Worm (Caenorhabditis elegans) whole organism, L1 larva: ENCODE results near the gene lon-1.
A peak's percentile ranks its signal among the peaks of the same experiment; 100 is the strongest.

Experiments
- C16A3.4 ChIP-seq: fragments of 150-350 bp; optimal IDR thresholded peaks from 2 replicates; lab custom pipeline; 2014; ENCODE audit warnings: missing biosample characterization, missing genetic modification characterization
- F16B12.6 ChIP-seq: fragments of 150-350 bp; optimal IDR thresholded peaks from 2 replicates; lab custom pipeline; 2014; ENCODE audit warnings: missing biosample characterization, missing genetic modification characterization
- ceh-90 ChIP-seq: sonication (generic microtip); optimal IDR thresholded peaks from 2 replicates; lab custom pipeline; 2016; ENCODE audit warnings: missing genetic modification characterization, missing compliant biosample characterization
- efl-1 ChIP-seq, 4 experiments: fragments of 150-350 bp; optimal IDR thresholded peaks in 3 of 4; peaks in 1 of 4; 1 replicate in 1 of 4; 2 replicates in 3 of 4; lab custom pipeline; 2014; ENCODE audit warnings: missing biosample characterization in 2 of 4, missing genetic modification characterization in 2 of 4, missing genetic modification reagents in 2 of 4
- egl-27 ChIP-seq, 2 experiments: fragments of 150-350 bp in 1 of 2; sonication (generic microtip); optimal IDR thresholded peaks; 3 replicates each; lab custom pipeline; 2017 to 2018; ENCODE audit warnings: missing biosample characterization in 2 of 2, missing genetic modification characterization in 2 of 2, missing genetic modification reagents in 2 of 2
- elt-2 ChIP-seq: sonication (generic microtip); optimal IDR thresholded peaks from 2 replicates; lab custom pipeline; 2016; ENCODE audit warnings: missing genetic modification characterization, mild to moderate bottlenecking, inconsistent platforms, missing compliant biosample characterization, missing genetic modification reagents
- ets-5 ChIP-seq: fragments of 200-800 bp; sonication (Bioruptor generic); IDR thresholded peaks from 2 replicates; pipeline ENCODE4 v1.3.6; 2022; ENCODE audit warnings: missing genetic modification characterization, missing compliant biosample characterization
- fkh-10 ChIP-seq: sonication (generic microtip); optimal IDR thresholded peaks from 2 replicates; lab custom pipeline; 2017; ENCODE audit warnings: missing biosample characterization, missing genetic modification reagents, missing genetic modification characterization
- fkh-8 ChIP-seq: sonication (generic microtip); optimal IDR thresholded peaks from 2 replicates; lab custom pipeline; 2016; ENCODE audit warnings: mild to moderate bottlenecking, missing genetic modification characterization, missing compliant biosample characterization
- hpl-2 ChIP-seq: fragments of 150-350 bp; optimal IDR thresholded peaks from 2 replicates; lab custom pipeline; 2014; ENCODE audit warnings: missing biosample characterization, missing genetic modification reagents, missing genetic modification characterization
- irx-1 ChIP-seq: sonication (generic microtip); optimal IDR thresholded peaks from 2 replicates; lab custom pipeline; 2016; ENCODE audit warnings: missing genetic modification characterization, missing compliant biosample characterization
- lin-35 ChIP-seq, 2 experiments: fragments of 150-350 bp; optimal IDR thresholded peaks; 2 replicates each; lab custom pipeline; 2014; ENCODE audit warnings: missing biosample characterization in 2 of 2, missing genetic modification characterization in 2 of 2, missing genetic modification reagents in 2 of 2
- mef-2 ChIP-seq: fragments of 150-350 bp; optimal IDR thresholded peaks from 2 replicates; lab custom pipeline; 2014; ENCODE audit warnings: missing biosample characterization, missing genetic modification characterization
- nhr-11 ChIP-seq: fragments of 150-350 bp; optimal IDR thresholded peaks from 2 replicates; lab custom pipeline; 2014; ENCODE audit warnings: missing biosample characterization, missing genetic modification characterization
- nhr-12 ChIP-seq: sonication (generic microtip); optimal IDR thresholded peaks from 2 replicates; lab custom pipeline; 2017; ENCODE audit warnings: missing biosample characterization, missing genetic modification characterization
- nhr-237 ChIP-seq: fragments of 150-350 bp; optimal IDR thresholded peaks from 2 replicates; lab custom pipeline; 2014; ENCODE audit warnings: missing biosample characterization, missing genetic modification characterization
- pqm-1 ChIP-seq: sonication (generic microtip); optimal IDR thresholded peaks from 3 replicates; lab custom pipeline; 2017; ENCODE audit warnings: missing biosample characterization, missing genetic modification characterization
- skn-1 ChIP-seq: fragments of 150-350 bp; optimal IDR thresholded peaks from 2 replicates; lab custom pipeline; 2014; ENCODE audit warnings: missing biosample characterization, missing genetic modification characterization
- tbx-2 ChIP-seq: sonication (generic microtip); optimal IDR thresholded peaks from 2 replicates; lab custom pipeline; 2016; ENCODE audit warnings: missing genetic modification characterization, missing compliant biosample characterization
- tlp-1 ChIP-seq: fragments of 150-350 bp; optimal IDR thresholded peaks from 2 replicates; lab custom pipeline; 2014; ENCODE audit warnings: missing biosample characterization, missing genetic modification characterization
- unc-130 ChIP-seq: fragments of 150-350 bp; optimal IDR thresholded peaks from 2 replicates; lab custom pipeline; 2017; ENCODE audit warnings: missing biosample characterization, missing genetic modification characterization, inconsistent platforms
- zip-4 ChIP-seq: fragments of 200-800 bp; sonication (Bioruptor generic); optimal IDR thresholded peaks from 2 replicates; lab custom pipeline; 2018; ENCODE audit warnings: mild to moderate bottlenecking, missing genetic modification characterization, moderate library complexity, missing compliant biosample characterization
- ztf-4 ChIP-seq: fragments of 150-350 bp; optimal IDR thresholded peaks from 2 replicates; lab custom pipeline; 2014; ENCODE audit warnings: missing biosample characterization, missing genetic modification characterization

Gene lon-1

DNA sequence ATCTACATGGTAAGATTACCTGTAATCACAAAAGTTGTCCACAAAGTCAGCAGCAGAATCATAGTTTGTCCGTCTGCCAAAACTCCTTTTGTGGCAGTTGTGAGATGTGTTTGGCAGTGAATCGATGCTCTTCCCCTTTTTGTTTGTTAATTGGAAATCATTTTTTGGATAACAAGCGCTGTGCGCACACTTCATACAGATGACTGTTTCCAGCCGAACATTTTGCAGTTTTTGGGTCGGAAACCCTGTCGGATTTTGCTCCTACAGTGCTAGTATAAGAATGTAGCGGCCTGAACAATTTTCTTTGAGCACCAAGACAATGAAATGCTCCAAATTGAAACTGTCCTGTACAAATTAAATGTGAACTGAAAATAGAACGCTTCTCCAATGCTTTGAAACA is 34.4 kb downstream of the lon-1 start, which contains the start of gene D1044.7:
Gene D1044.7, minus strand, starts transcription at position 101 of the 400 bp plus-strand sequence.
- TF ChIP-seq ztf-4 (no peak), efl-1 (optimal IDR thresholded peaks at IDR 0.05; lab: Kevin White, UChicago) (no peak), efl-1 (GFP tag; optimal IDR thresholded peaks at IDR 0.05 in 1 of 2; lab: Kevin White, UChicago) (peak in 1 of 2 experiments; percentile 42)

DNA sequence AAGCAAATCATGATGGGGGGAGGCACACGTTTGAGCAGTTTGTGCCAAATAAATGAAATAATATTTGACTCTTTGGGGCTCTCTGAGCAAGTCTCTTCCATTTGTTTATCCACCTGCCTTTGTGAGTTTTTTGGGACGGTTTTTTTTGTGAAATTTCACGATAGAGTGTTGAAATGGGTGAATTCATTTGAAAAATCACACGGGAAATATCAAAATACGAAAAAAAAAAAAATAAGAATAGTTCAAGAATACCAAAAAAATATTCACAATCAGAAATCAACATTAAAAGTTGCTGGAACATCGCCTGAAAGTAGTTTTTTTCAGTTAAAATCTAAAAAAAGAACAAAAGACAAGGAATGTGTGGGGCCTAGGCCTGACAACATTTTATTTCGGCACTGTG is 38.2 kb downstream of the lon-1 start, which contains the start of gene pqn-25:
Gene pqn-25, minus strand, starts transcription at position 101 of the 400 bp plus-strand sequence.
- no peak for TF ChIP-seq ets-5 (GFP tag; lab: Robert Waterston, UW)
- no peak for TF ChIP-seq F16B12.6 (tag; lab: Kevin White, UChicago)

DNA sequence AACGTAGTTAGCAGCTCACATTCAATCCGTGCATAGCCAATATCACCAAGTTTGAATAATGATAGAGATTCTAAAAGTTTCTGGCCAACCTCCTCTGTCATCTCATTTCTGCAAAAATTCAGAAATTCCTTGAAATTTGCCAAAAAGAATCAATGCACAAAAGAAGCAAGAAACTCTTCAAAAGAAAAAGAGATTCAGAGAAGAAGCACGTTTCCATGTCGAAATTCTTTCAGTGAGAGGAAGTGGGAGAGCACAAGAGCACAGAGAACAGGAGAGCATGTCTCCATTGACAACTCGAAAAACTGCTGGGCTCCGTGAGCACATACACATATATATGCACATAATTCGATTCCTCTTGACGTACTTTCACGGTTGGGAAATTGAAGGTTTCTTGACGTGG is 43.1 kb downstream of the lon-1 start, which contains the start of gene nekl-4:
Gene nekl-4, minus strand, starts transcription at position 101 of the 400 bp plus-strand sequence.
- peak; percentile 78 for TF ChIP-seq fkh-8 (tag; lab: Kevin White, UChicago)
- no peak for TF ChIP-seq nhr-12
- no peak for TF ChIP-seq ceh-90 (tag; lab: Kevin White, UChicago)

DNA sequence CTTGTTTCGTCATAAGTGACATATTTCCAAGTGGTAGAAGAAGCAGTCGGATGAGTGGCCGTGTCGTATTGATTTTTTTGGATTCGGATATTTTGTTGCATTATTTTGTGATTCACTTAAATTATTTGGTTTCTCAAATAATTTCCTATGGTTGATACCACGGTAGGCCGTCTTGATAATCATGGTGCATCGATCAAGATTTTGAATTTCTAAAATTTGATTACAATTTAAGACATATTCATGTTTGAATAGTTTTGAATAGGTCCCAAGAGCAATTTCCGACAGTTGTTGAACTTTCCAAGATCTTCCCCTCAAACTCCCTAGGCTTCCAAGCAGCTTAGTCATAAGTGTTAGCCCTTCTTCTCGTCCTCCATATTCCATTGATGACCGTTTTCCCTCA is 47.7 kb downstream of the lon-1 start, which contains the start of gene D1044.4:
Gene D1044.4, minus strand, starts transcription at position 101 of the 400 bp plus-strand sequence.
- TF ChIP-seq zip-4 (GFP tag; lab: Kevin White, UChicago) (no peak), pqm-1 (no peak), nhr-11 (tag; lab: Kevin White, UChicago) (no peak), fkh-10 (GFP tag; lab: Kevin White, UChicago) (no peak), egl-27 (tag; optimal IDR thresholded peaks at IDR 0.05; lab: Kevin White, UChicago) (no peak), tlp-1 (tag; lab: Kevin White, UChicago) (no peak), skn-1 (no peak), C16A3.4 (tag; lab: Kevin White, UChicago) (no peak), lin-35 (GFP tag; optimal IDR thresholded peaks at IDR 0.05; lab: Kevin White, UChicago) (no peak), tbx-2 (tag; lab: Kevin White, UChicago) (no peak), nhr-237 (no peak)

DNA sequence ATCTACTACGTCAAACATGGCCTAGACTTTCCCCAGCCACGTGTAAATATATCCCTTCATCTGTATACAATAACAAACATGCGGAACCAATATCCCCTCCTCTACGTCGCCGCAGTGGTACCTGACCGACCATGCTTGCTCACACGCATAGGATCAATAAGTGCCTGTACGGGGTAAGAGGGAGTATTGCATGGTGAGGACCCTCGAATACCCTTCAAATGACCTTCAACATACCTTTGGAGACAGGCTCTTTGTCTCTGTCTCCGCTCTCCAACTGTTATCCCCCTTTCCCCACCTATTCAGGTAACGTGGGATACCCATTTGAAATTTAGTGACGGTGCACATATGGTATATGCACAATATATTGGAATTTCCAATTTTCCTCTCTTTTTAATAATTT is 51.7 kb downstream of the lon-1 start, which contains the start of gene dex-1:
Gene dex-1, plus strand, starts transcription at position 132 of the 400 bp plus-strand sequence.
- TF ChIP-seq elt-2 (no peak), irx-1 (tag; lab: Kevin White, UChicago) (no peak), hpl-2 (GFP tag; lab: Kevin White, UChicago) (no peak), efl-1 (optimal IDR thresholded peaks at IDR 0.05; lab: Kevin White, UChicago) (no peak), efl-1 (GFP tag; optimal IDR thresholded peaks at IDR 0.05 in 1 of 2; lab: Kevin White, UChicago) (no peak), nhr-11 (tag; lab: Kevin White, UChicago) (no peak), unc-130 (no peak), tbx-2 (tag; lab: Kevin White, UChicago) (no peak), mef-2 (no peak), F16B12.6 (tag; lab: Kevin White, UChicago) (no peak)
